Worm (Caenorhabditis elegans) whole organism, late embryonic: ENCODE measurements around the gene F46B3.7.

ENCODE experiments used
- C38D4.7 ChIP-seq: fragments of 200-800 bp; sonication (Bioruptor generic); optimal IDR thresholded peaks from 2 replicates; lab custom pipeline; 2018; ENCODE audit warnings: mild to moderate bottlenecking, missing genetic modification characterization, moderate library complexity, missing compliant biosample characterization
- nfya-1 ChIP-seq: sonication (generic microtip); optimal IDR thresholded peaks from 2 replicates; lab custom pipeline; 2017; ENCODE audit warnings: missing genetic modification characterization, mild to moderate bottlenecking, missing compliant biosample characterization, antibody characterized with exemption, moderate library complexity

DNA sequence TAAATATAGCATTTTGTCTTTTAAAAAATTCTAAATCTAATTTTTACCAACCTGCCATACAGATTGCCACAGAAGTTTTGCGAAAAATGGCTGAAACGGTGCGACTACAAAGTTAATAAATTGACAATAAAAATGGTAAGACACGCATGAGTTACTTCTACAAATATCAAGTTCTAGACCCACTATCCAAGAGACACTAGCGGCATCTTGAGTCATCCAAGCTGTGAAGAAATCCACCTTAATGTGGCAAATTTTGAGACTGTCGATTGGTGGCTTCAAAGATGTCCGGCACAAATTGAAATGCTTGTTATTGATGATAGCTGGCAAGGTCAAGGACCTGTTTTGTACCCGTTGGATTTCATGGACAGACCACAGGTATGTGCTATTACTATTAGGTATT lies 15.8 kb upstream of the F46B3.7 start, which contains the start of gene F46B3.16:
- TF ChIP-seq nfya-1 (tag; lab: Kevin White, UChicago) = no peak
- no peak for TF ChIP-seq C38D4.7 (GFP tag; lab: Kevin White, UChicago)
